Worm (Caenorhabditis elegans): Measurements from ENCODE around the gene T09F3.7.

DNA sequence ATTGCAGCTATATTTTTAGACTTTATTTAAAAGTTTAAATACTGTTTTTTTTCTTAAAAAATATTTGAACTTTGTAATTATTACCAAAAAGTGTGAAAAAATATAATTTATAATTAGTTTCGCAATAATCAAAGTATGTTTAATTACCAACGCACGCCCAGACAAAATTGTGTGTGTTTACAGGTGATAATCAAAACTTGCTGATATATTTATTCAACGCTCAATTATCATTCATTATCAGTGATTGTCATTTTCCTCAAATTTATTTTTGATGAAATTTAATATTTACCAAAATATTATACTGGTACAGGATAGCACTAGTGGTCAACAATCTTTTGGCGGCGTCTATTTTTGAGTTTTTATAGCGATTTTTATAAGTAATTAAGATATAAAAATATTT is 18.0 kb upstream of the T09F3.7 start:
- TF ChIP-seq madf-10 (tag; optimal IDR thresholded peaks at IDR 0.05) = no peak
- no peak for TF ChIP-seq let-526 (GFP tag; IDR thresholded peaks at IDR 0.05)
- TF ChIP-seq rec-8 (tag; optimal IDR thresholded peaks at IDR 0.05) = no peak
- no peak for TF ChIP-seq snpc-4 (GFP tag; optimal IDR thresholded peaks at IDR 0.05)
- TF ChIP-seq snpc-4 (tag; optimal IDR thresholded peaks at IDR 0.05) = no peak
- no peak for TF ChIP-seq akir-1 (GFP tag; optimal IDR thresholded peaks at IDR 0.05)
- TF ChIP-seq unc-62 (GFP tag; optimal IDR thresholded peaks at IDR 0.05) = no peak
- TF ChIP-seq F49E8.2 (tag; optimal IDR thresholded peaks at IDR 0.05; ENCODE audit: insufficient read depth) = no peak
- TF ChIP-seq F39B2.1 (GFP tag; IDR thresholded peaks at IDR 0.05) = no peak
- no peak for TF ChIP-seq ccch-3 (GFP tag; optimal IDR thresholded peaks at IDR 0.05)
- no peak for TF ChIP-seq C06A6.2 (GFP tag; conservative IDR thresholded peaks at IDR 0.05)
- no peak for TF ChIP-seq F22D6.2 (tag; optimal IDR thresholded peaks at IDR 0.05)
- no peak for TF ChIP-seq ceh-27 (GFP tag; optimal IDR thresholded peaks at IDR 0.05)
- no peak for TF ChIP-seq nfyb-1 (GFP tag; IDR thresholded peaks at IDR 0.05)

Measured in whole organism, young adult.